Fruit fly (Drosophila melanogaster) whole organism: ENCODE data around the gene kibra.

Experiments used
- CG8478 ChIP-seq: fragments of >200 bp; optimal IDR thresholded peaks from 2 replicates; lab custom pipeline; 2018; ENCODE audit warnings: inconsistent platforms
- pan ChIP-seq: fragments of >200 bp; optimal IDR thresholded peaks from 2 replicates; lab custom pipeline; 2017

- TF ChIP-seq pan (no peak), CG8478 (lab: Kevin White, UChicago) (no peak)
Observed at dm6 chr3R:14765364-14765993, 41.4 kb upstream of the kibra start.
